Worm (Caenorhabditis elegans): ENCODE results near the gene pbs-3.

The pbs-3 gene

ce11 chrII:5003660-5004059, 48.4 kb upstream of the pbs-3 start, which contains the start of gene F59A6.10:
F59A6.10 (plus strand) TSS chrII:5003960.
- TF ChIP-seq ama-1 (optimal IDR thresholded peaks at IDR 0.05) = no peak
- no peak for TF ChIP-seq dmd-6 (GFP tag; IDR thresholded peaks at IDR 0.05)
- TF ChIP-seq madf-9 (GFP tag; conservative IDR thresholded peaks at IDR 0.05) = no peak
- no peak for TF ChIP-seq nhr-48 (tag; optimal IDR thresholded peaks at IDR 0.05)
- no peak for TF ChIP-seq lin-15B (tag; optimal IDR thresholded peaks at IDR 0.05)
- TF ChIP-seq zip-11 (GFP tag; IDR thresholded peaks at IDR 0.05) = no peak
- no peak for TF ChIP-seq mdt-29 (GFP tag; IDR thresholded peaks at IDR 0.05)

- TF ChIP-seq gei-8 (GFP tag; optimal IDR thresholded peaks at IDR 0.05) = no peak
- TF ChIP-seq madf-5 (GFP tag; IDR thresholded peaks at IDR 0.05) = no peak
- TF ChIP-seq lin-39 (tag; optimal IDR thresholded peaks at IDR 0.05) = no peak
- no peak for TF ChIP-seq skn-1 (tag; optimal IDR thresholded peaks at IDR 0.05)
- no peak for TF ChIP-seq F26F4.8 (GFP tag; conservative IDR thresholded peaks at IDR 0.05)
- TF ChIP-seq R02D3.7 (tag; optimal IDR thresholded peaks at IDR 0.05) = no peak
- no peak for TF ChIP-seq T20F7.1 (GFP tag; optimal IDR thresholded peaks at IDR 0.05)
- TF ChIP-seq ztf-11 (tag; optimal IDR thresholded peaks at IDR 0.05) = no peak
- TF ChIP-seq ztf-7 (tag; optimal IDR thresholded peaks at IDR 0.05) = no peak
- no peak for TF ChIP-seq nhr-111 (GFP tag; optimal IDR thresholded peaks at IDR 0.05)
Observed at ce11 chrII:5001866-5002265, 46.6 kb upstream of the pbs-3 start.

ce11 chrII:4999122-4999521, 43.9 kb upstream of the pbs-3 start, which contains the start of gene citk-2:
citk-2 (plus strand) TSS chrII:4999520.
- no peak for TF ChIP-seq mdl-1 (tag; optimal IDR thresholded peaks at IDR 0.05)
- peak; percentile 47 for TF ChIP-seq spr-3 (GFP tag; optimal IDR thresholded peaks at IDR 0.05)
- peak; percentile 54 for TF ChIP-seq nhr-6 (tag; optimal IDR thresholded peaks at IDR 0.05)
- TF ChIP-seq spr-1 (tag; optimal IDR thresholded peaks at IDR 0.05) = peak; percentile 45
- no peak for TF ChIP-seq pqm-1 (tag; optimal IDR thresholded peaks at IDR 0.05)
- TF ChIP-seq tag-97 (GFP tag; IDR thresholded peaks at IDR 0.05) = no peak
- TF ChIP-seq T26A8.4 (GFP tag; IDR thresholded peaks at IDR 0.05) = peak; percentile 79
- TF ChIP-seq pha-4 (GFP tag; IDR thresholded peaks at IDR 0.05) = no peak
- peak; percentile 79 for TF ChIP-seq pha-4 (tag; optimal IDR thresholded peaks at IDR 0.05)
- TF ChIP-seq Y75B8A.6 (GFP tag; IDR thresholded peaks at IDR 0.05) = no peak
- TF ChIP-seq zip-2 (tag; optimal IDR thresholded peaks at IDR 0.05) = peak; percentile 42
- no peak for TF ChIP-seq ceh-32 (tag; optimal IDR thresholded peaks at IDR 0.05; ENCODE audit: poor library complexity)
- TF ChIP-seq dmd-9 (GFP tag; IDR thresholded peaks at IDR 0.05) = no peak
- TF ChIP-seq mes-2 (tag; optimal IDR thresholded peaks at IDR 0.05; ENCODE audit: poor library complexity, severe bottlenecking) = peak; percentile 93
- TF ChIP-seq lin-1 (GFP tag; IDR thresholded peaks at IDR 0.05) = peak; percentile 68; the same call in 1 of the 2 replicates
- TF ChIP-seq sdz-12 (GFP tag; optimal IDR thresholded peaks at IDR 0.05) = no peak
- peak; percentile 26 for TF ChIP-seq nhr-25 (tag; optimal IDR thresholded peaks at IDR 0.05; ENCODE audit: borderline replicate concordance, insufficient read depth)
- TF ChIP-seq dmd-6 (GFP tag; IDR thresholded peaks at IDR 0.05) = peak; percentile 62
- no peak for TF ChIP-seq daf-8 (GFP tag; IDR thresholded peaks at IDR 0.05)
- TF ChIP-seq F37D6.2 (tag; optimal IDR thresholded peaks at IDR 0.05) = peak; percentile 29
- peak; percentile 97 for TF ChIP-seq aha-1 (tag)
- TF ChIP-seq lsy-2 (tag; optimal IDR thresholded peaks at IDR 0.05) = no peak
- no peak for TF ChIP-seq ceh-82 (tag; optimal IDR thresholded peaks at IDR 0.05)
- TF ChIP-seq madf-9 (GFP tag; conservative IDR thresholded peaks at IDR 0.05) = peak; percentile 68
- TF ChIP-seq duxl-1 (tag; optimal IDR thresholded peaks at IDR 0.05; ENCODE audit: poor library complexity) = peak; percentile 74
- peak; percentile 66 for TF ChIP-seq hlh-11 (tag; optimal IDR thresholded peaks at IDR 0.05)
- peak in 1 of 2 experiments; percentile 34 for TF ChIP-seq hif-1 (tag; optimal IDR thresholded peaks at IDR 0.05)
- peak; percentile 84 for TF ChIP-seq nhr-42 (GFP tag; IDR thresholded peaks at IDR 0.05)
- peak; percentile 57 for TF ChIP-seq jun-1 (tag; optimal IDR thresholded peaks at IDR 0.05)
- TF ChIP-seq dpl-1 (GFP tag; optimal IDR thresholded peaks at IDR 0.05) = peak; percentile 100
- peak; percentile 90 for TF ChIP-seq hmg-1.1 (GFP tag; IDR thresholded peaks at IDR 0.05)
- no peak for TF ChIP-seq ceh-62 (tag; optimal IDR thresholded peaks at IDR 0.05)
- TF ChIP-seq nhr-11 (tag; optimal IDR thresholded peaks at IDR 0.05) = peak; percentile 74
- peak; percentile 30 for TF ChIP-seq fkh-10 (GFP tag; optimal IDR thresholded peaks at IDR 0.05)
- TF ChIP-seq F44E2.7 (GFP tag; IDR thresholded peaks at IDR 0.05) = no peak

Measured in whole organism, L4 larva.